Worm (Caenorhabditis elegans): Measurements from ENCODE around the gene slc-17.8.

DNA sequence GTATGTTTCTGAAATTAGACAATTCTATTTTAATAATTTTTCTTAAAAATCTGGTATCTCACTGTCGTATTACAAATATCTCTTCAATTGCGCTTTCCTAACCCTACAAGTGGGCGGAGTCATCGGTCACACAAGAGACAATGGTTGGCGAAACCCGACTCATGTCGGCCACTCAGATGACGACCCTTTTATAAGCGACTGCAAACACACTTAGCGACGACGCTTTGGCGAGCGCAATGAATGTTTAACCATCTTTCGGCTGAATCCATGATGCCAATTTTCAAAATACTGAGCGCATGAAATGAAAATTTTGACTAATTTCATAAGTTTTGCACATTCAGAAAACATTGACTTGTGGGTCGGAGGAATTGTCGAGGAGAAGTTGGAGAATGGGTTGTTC, 45.0 kb downstream of the slc-17.8 start:
- TF ChIP-seq W03F9.2 (tag; optimal IDR thresholded peaks at IDR 0.05) (peak; percentile 84), him-1 (tag; optimal IDR thresholded peaks at IDR 0.05) (peak; percentile 97), dao-5 (tag; optimal IDR thresholded peaks at IDR 0.05) (peak; percentile 96)

Data from whole organism, L4/young adult.